Fruit fly (Drosophila melanogaster) whole organism, embryonic: ENCODE data around the gene Atu.

Experiments
- Ada2b ChIP-seq: fragments of 200-800 bp; sonication (Bioruptor generic); IDR thresholded peaks from 2 replicates; pipeline ENCODE4 v1.3.6; 2022; ENCODE audit warnings: missing biosample characterization, missing genetic modification characterization
- CG11723 ChIP-seq: fragments of 200-800 bp; sonication (Bioruptor generic); optimal IDR thresholded peaks from 2 replicates; lab custom pipeline; 2017; ENCODE audit warnings: missing biosample characterization, mild to moderate bottlenecking, missing genetic modification characterization
- CG12155 ChIP-seq: fragments of 200-800 bp; sonication (Bioruptor generic); optimal IDR thresholded peaks from 3 replicates; lab custom pipeline; 2016; ENCODE audit warnings: missing biosample characterization, missing genetic modification characterization
- CG12219 ChIP-seq: fragments of 200-800 bp; sonication (Bioruptor generic); optimal IDR thresholded peaks from 3 replicates; lab custom pipeline; 2018; ENCODE audit warnings: missing biosample characterization, mild to moderate bottlenecking, missing genetic modification characterization
- CG1233 ChIP-seq: fragments of 200-800 bp; sonication (Bioruptor generic); optimal IDR thresholded peaks from 4 replicates; lab custom pipeline; 2018; ENCODE audit warnings: missing biosample characterization, mild to moderate bottlenecking, missing genetic modification characterization
- CG13123 ChIP-seq: fragments of 200-800 bp; sonication (Bioruptor generic); optimal IDR thresholded peaks from 2 replicates; lab custom pipeline; 2016; ENCODE audit warnings: missing biosample characterization, missing genetic modification characterization
- CG14014 ChIP-seq: fragments of 200-800 bp; sonication (Bioruptor generic); IDR thresholded peaks from 2 replicates; pipeline ENCODE4 v1.3.6; 2022; ENCODE audit warnings: missing biosample characterization, missing genetic modification characterization
- CG14965 ChIP-seq: fragments of 200-800 bp; sonication (Bioruptor generic); optimal IDR thresholded peaks from 2 replicates; lab custom pipeline; 2016; ENCODE audit warnings: missing biosample characterization, missing genetic modification characterization, borderline replicate concordance
- CG16779 ChIP-seq: fragments of 200-800 bp; sonication (Bioruptor generic); IDR thresholded peaks from 2 replicates; pipeline ENCODE4 v1.3.6; 2022; ENCODE audit warnings: missing biosample characterization, missing genetic modification characterization
- CG17328 ChIP-seq: fragments of 200-800 bp; sonication (Bioruptor generic); IDR thresholded peaks from 2 replicates; pipeline ENCODE4 v1.3.6; 2022; ENCODE audit warnings: missing biosample characterization, missing genetic modification characterization
- CG1792 ChIP-seq: fragments of 200-800 bp; sonication (Bioruptor generic); optimal IDR thresholded peaks from 2 replicates; lab custom pipeline; 2016; ENCODE audit warnings: missing biosample characterization, missing genetic modification characterization
- CG2116 ChIP-seq: fragments of 200-800 bp; sonication (Bioruptor generic); optimal IDR thresholded peaks from 3 replicates; lab custom pipeline; 2018; ENCODE audit warnings: missing biosample characterization, mild to moderate bottlenecking, missing genetic modification characterization
- CG2129 ChIP-seq: fragments of 200-800 bp; sonication (Bioruptor generic); IDR thresholded peaks from 2 replicates; pipeline ENCODE4 v1.3.6; 2022; ENCODE audit warnings: missing biosample characterization, missing genetic modification characterization; ENCODE audit not compliant: partially characterized antibody
- CG30403 ChIP-seq: fragments of 200-800 bp; sonication (Bioruptor generic); optimal IDR thresholded peaks from 3 replicates; lab custom pipeline; 2016; ENCODE audit warnings: missing biosample characterization, missing genetic modification characterization
- CG31224 ChIP-seq: fragments of 200-800 bp; sonication (Bioruptor generic); IDR thresholded peaks from 2 replicates; pipeline ENCODE4 v1.3.6; 2022; ENCODE audit warnings: missing biosample characterization, missing genetic modification characterization
- CG32532 ChIP-seq: fragments of 200-800 bp; sonication (Bioruptor generic); IDR thresholded peaks from 2 replicates; pipeline ENCODE4 v1.3.6; 2022; ENCODE audit warnings: missing biosample characterization, missing genetic modification characterization
- CG34224 ChIP-seq: fragments of 200-800 bp; sonication (Bioruptor generic); IDR thresholded peaks from 3 replicates; pipeline ENCODE4 v1.3.6; 2022; ENCODE audit warnings: missing biosample characterization, missing genetic modification characterization; ENCODE audit not compliant: partially characterized antibody
- CG34422 ChIP-seq: fragments of 200-800 bp; sonication (Bioruptor generic); IDR thresholded peaks from 3 replicates; pipeline ENCODE4 v1.3.6; 2022; ENCODE audit warnings: missing biosample characterization, missing genetic modification characterization
- CG5245 ChIP-seq: fragments of 200-800 bp; sonication (Bioruptor generic); optimal IDR thresholded peaks from 3 replicates; lab custom pipeline; 2016; ENCODE audit warnings: missing biosample characterization, missing genetic modification characterization
- CG5953 ChIP-seq: fragments of 200-800 bp; sonication (Bioruptor generic); IDR thresholded peaks from 2 replicates; pipeline ENCODE4 v1.3.6; 2022; ENCODE audit warnings: missing biosample characterization, missing genetic modification characterization
- CG6254 ChIP-seq: fragments of 200-800 bp; sonication (Bioruptor generic); optimal IDR thresholded peaks from 3 replicates; lab custom pipeline; 2017; ENCODE audit warnings: mild to moderate bottlenecking, missing biosample characterization, missing genetic modification reagents, missing genetic modification characterization
- CG6689 ChIP-seq: fragments of 200-800 bp; sonication (Bioruptor generic); IDR thresholded peaks from 2 replicates; pipeline ENCODE4 v1.3.6; 2022; ENCODE audit warnings: missing biosample characterization, missing genetic modification characterization
- CG6791 ChIP-seq: fragments of 200-800 bp; sonication (Bioruptor generic); IDR thresholded peaks from 3 replicates; pipeline ENCODE4 v1.3.6; 2022; ENCODE audit warnings: missing biosample characterization, missing genetic modification characterization; ENCODE audit not compliant: partially characterized antibody
- CG6813 ChIP-seq: fragments of 200-800 bp; sonication (Bioruptor generic); optimal IDR thresholded peaks from 2 replicates; lab custom pipeline; 2017; ENCODE audit warnings: missing biosample characterization, missing genetic modification characterization, mild to moderate bottlenecking, moderate library complexity, missing genetic modification reagents
- CG7786 ChIP-seq: fragments of 200-800 bp; sonication (Bioruptor generic); optimal IDR thresholded peaks from 2 replicates; lab custom pipeline; 2016; ENCODE audit warnings: missing biosample characterization, missing genetic modification characterization
- CG9797 ChIP-seq: fragments of 200-800 bp; sonication (Bioruptor generic); optimal IDR thresholded peaks from 3 replicates; lab custom pipeline; 2018; ENCODE audit warnings: missing biosample characterization, mild to moderate bottlenecking, missing genetic modification characterization
- Deaf1 ChIP-seq: fragments of 200-800 bp; optimal IDR thresholded peaks from 3 replicates; lab custom pipeline; 2019; ENCODE audit warnings: missing biosample characterization, mild to moderate bottlenecking, missing genetic modification characterization, moderate library complexity
- Dref ChIP-seq: fragments of 200-800 bp; sonication (Bioruptor generic); IDR thresholded peaks from 2 replicates; pipeline ENCODE4 v1.3.6; 2022; ENCODE audit warnings: missing biosample characterization, missing genetic modification characterization
- H15 ChIP-seq: fragments of 200-800 bp; sonication (Bioruptor generic); IDR thresholded peaks from 3 replicates; pipeline ENCODE4 v1.3.6; 2022; ENCODE audit warnings: missing biosample characterization, missing genetic modification characterization
- HmgZ ChIP-seq: fragments of 200-800 bp; sonication (Bioruptor generic); optimal IDR thresholded peaks from 2 replicates; lab custom pipeline; 2018; ENCODE audit warnings: missing biosample characterization, mild to moderate bottlenecking, missing genetic modification characterization
- Hr78 ChIP-seq, 2 experiments: fragments of 200-800 bp in 1 of 2; fragments of >200 bp in 1 of 2; sonication (Bioruptor generic) in 1 of 2; optimal IDR thresholded peaks; 2 replicates each; lab custom pipeline; 2017 to 2019; ENCODE audit warnings: missing biosample characterization in 2 of 2, missing genetic modification characterization in 2 of 2, mild to moderate bottlenecking in 1 of 2, moderate library complexity in 1 of 2
- Hsf ChIP-seq: fragments of 200-800 bp; sonication (Bioruptor generic); optimal IDR thresholded peaks from 3 replicates; lab custom pipeline; 2016; ENCODE audit warnings: missing biosample characterization, missing genetic modification characterization
- Jarid2 ChIP-seq: fragments of 200-800 bp; sonication (Bioruptor generic); optimal IDR thresholded peaks from 3 replicates; lab custom pipeline; 2017; ENCODE audit warnings: mild to moderate bottlenecking, missing biosample characterization, missing genetic modification reagents, missing genetic modification characterization
- Mrtf ChIP-seq: fragments of 200-800 bp; sonication (Bioruptor generic); IDR thresholded peaks from 3 replicates; pipeline ENCODE4 v1.3.6; 2022; ENCODE audit warnings: missing biosample characterization, missing genetic modification characterization
- NFAT ChIP-seq: fragments of 200-800 bp; sonication (Bioruptor generic); IDR thresholded peaks from 2 replicates; pipeline ENCODE4 v1.3.6; 2022; ENCODE audit warnings: missing biosample characterization, missing genetic modification characterization
- Pdp1 ChIP-seq, 2 experiments: fragments of 200-800 bp; sonication (Bioruptor generic); optimal IDR thresholded peaks; 3 replicates each; lab custom pipeline; 2016; ENCODE audit warnings: missing biosample characterization in 2 of 2, missing genetic modification characterization in 2 of 2, mild to moderate bottlenecking in 1 of 2, moderate library complexity in 1 of 2
- Rx ChIP-seq: fragments of 200-800 bp; sonication (Bioruptor generic); IDR thresholded peaks from 2 replicates; pipeline ENCODE4 v1.3.6; 2022; ENCODE audit warnings: missing biosample characterization, missing genetic modification characterization
- Usf ChIP-seq: fragments of 200-800 bp; sonication (Bioruptor generic); optimal IDR thresholded peaks from 2 replicates; lab custom pipeline; 2017; ENCODE audit warnings: missing genotype, missing biosample characterization, missing genetic modification characterization
- cas ChIP-seq: fragments of 200-800 bp; sonication (Bioruptor generic); IDR thresholded peaks from 2 replicates; pipeline ENCODE4 v1.3.6; 2022; ENCODE audit warnings: missing biosample characterization, missing genetic modification characterization
- chn ChIP-seq: fragments of 200-800 bp; sonication (Bioruptor generic); optimal IDR thresholded peaks from 2 replicates; lab custom pipeline; 2016; ENCODE audit warnings: missing biosample characterization, missing genetic modification characterization
- da ChIP-seq: fragments of 200-800 bp; sonication (Bioruptor generic); optimal IDR thresholded peaks from 2 replicates; lab custom pipeline; 2016; ENCODE audit warnings: missing biosample characterization, missing genetic modification characterization
- emc ChIP-seq: fragments of 200-800 bp; sonication (Bioruptor generic); optimal IDR thresholded peaks from 2 replicates; lab custom pipeline; 2016; ENCODE audit warnings: missing biosample characterization, missing genetic modification characterization
- hb ChIP-seq: fragments of 200-800 bp; sonication (Bioruptor generic); IDR thresholded peaks from 3 replicates; pipeline ENCODE4 v1.3.6; 2022; ENCODE audit warnings: missing biosample characterization, missing genetic modification characterization; ENCODE audit not compliant: partially characterized antibody
- ind ChIP-seq: fragments of 200-800 bp; sonication (Bioruptor generic); optimal IDR thresholded peaks from 3 replicates; lab custom pipeline; 2016; ENCODE audit warnings: missing biosample characterization, missing genetic modification characterization
- nerfin-1 ChIP-seq: fragments of 200-800 bp; sonication (Bioruptor generic); optimal IDR thresholded peaks from 3 replicates; lab custom pipeline; 2019; ENCODE audit warnings: missing biosample characterization, mild to moderate bottlenecking, missing genetic modification characterization, moderate library complexity
- otp ChIP-seq: fragments of 200-800 bp; sonication (Bioruptor generic); IDR thresholded peaks from 3 replicates; pipeline ENCODE4, ENCODE4 v1.3.6; 2022; ENCODE audit warnings: missing biosample characterization, missing genetic modification characterization
- peb ChIP-seq: fragments of 200-800 bp; sonication (Bioruptor generic); IDR thresholded peaks from 2 replicates; pipeline ENCODE4 v1.3.6; 2022; ENCODE audit warnings: missing biosample characterization, missing genetic modification characterization
- prd ChIP-seq, 3 experiments: fragments of >200 bp in 2 of 3; fragments of 200-800 bp in 1 of 3; sonication (Bioruptor generic) in 1 of 3; optimal IDR thresholded peaks in 2 of 3; IDR thresholded peaks in 1 of 3; 2 replicates in 2 of 3; 3 replicates in 1 of 3; pipeline versions ENCODE4 v1.3.6 to Lab custom; 2017 to 2022; ENCODE audit warnings: missing biosample characterization in 1 of 3, missing genetic modification characterization in 1 of 3
- run ChIP-seq: fragments of 200-800 bp; sonication (Bioruptor generic); optimal IDR thresholded peaks from 3 replicates; lab custom pipeline; 2018; ENCODE audit warnings: missing biosample characterization, mild to moderate bottlenecking, missing genetic modification characterization
- sna ChIP-seq: fragments of 200-800 bp; sonication (Bioruptor generic); IDR thresholded peaks from 2 replicates; pipeline ENCODE4 v1.3.6; 2022; ENCODE audit warnings: missing biosample characterization, missing genetic modification characterization; ENCODE audit not compliant: partially characterized antibody

The Atu gene

dm6 chr3R:5568590-5568989 is 44.6 kb upstream of the Atu start, which contains the start of the genes CG2931 and Rheb (continued):
- TF ChIP-seq Usf (GFP tag; lab: Kevin White, UChicago) (no peak), cas (peak; percentile 48; the same call in 1 of the 2 replicates), Dref (peak; percentile 63), CG1792 (GFP tag; lab: Kevin White, UChicago) (no peak), CG1233 (GFP tag; lab: Kevin White, UChicago) (no peak), CG5953 (GFP tag; lab: Robert Waterston, UW) (no peak; the same call in 1 of the 2 replicates), CG6791 (GFP tag; lab: Robert Waterston, UW) (peak; percentile 60), H15 (GFP tag; lab: Robert Waterston, UW) (0 out of 3 replicates have a peak, but pooled peaks have one; percentile 40), NFAT (GFP tag; lab: Robert Waterston, UW) (no peak), nerfin-1 (tag; lab: Kevin White, UChicago) (peak; percentile 27), HmgZ (tag; lab: Kevin White, UChicago) (peak; percentile 72), sna (GFP tag; lab: Robert Waterston, UW) (peak; percentile 89), CG17328 (GFP tag; lab: Robert Waterston, UW) (peak; percentile 49), CG34422 (peak; percentile 35; the same call in 1 of the 3 replicates), CG16779 (GFP tag; lab: Robert Waterston, UW) (no peak), Hr78 (GFP tag; optimal IDR thresholded peaks at IDR 0.05; lab: Kevin White, UChicago) (no peak), ind (peak; percentile 76), Pdp1 (GFP tag; optimal IDR thresholded peaks at IDR 0.05; lab: Kevin White, UChicago) (peak; percentile 44 to 67), run (no peak), Ada2b (GFP tag; lab: Robert Waterston, UW) (peak; percentile 74), Jarid2 (no peak), Deaf1 (peak; percentile 42), prd (optimal IDR thresholded peaks at IDR 0.05; lab: Kevin White, UChicago) (no peak), prd (GFP tag; IDR thresholded peaks at IDR 0.05; lab: Robert Waterston, UW) (peak; percentile 82), CG12219 (GFP tag; lab: Kevin White, UChicago) (no peak), CG14014 (peak; percentile 63), emc (GFP tag; lab: Kevin White, UChicago) (no peak), CG11723 (peak; percentile 8), hb (GFP tag; lab: Robert Waterston, UW) (peak; percentile 59; the same call in 2 of the 3 replicates), Mrtf (GFP tag; lab: Robert Waterston, UW) (no peak), CG6689 (GFP tag; lab: Robert Waterston, UW) (peak; percentile 69), CG31224 (GFP tag; lab: Robert Waterston, UW) (no peak), Rx (GFP tag; lab: Robert Waterston, UW) (peak; percentile 41), CG7786 (GFP tag; lab: Kevin White, UChicago) (peak; percentile 19), da (no peak), Hsf (GFP tag; lab: Kevin White, UChicago) (peak; percentile 65), peb (peak; percentile 47), CG9797 (peak; percentile 92), chn (peak; percentile 61), CG30403 (GFP tag; lab: Kevin White, UChicago) (peak; percentile 84), CG6254 (GFP tag; lab: Kevin White, UChicago) (no peak), CG6813 (no peak), otp (GFP tag; lab: Robert Waterston, UW) (no peak), CG2129 (peak; percentile 66), CG5245 (GFP tag; lab: Kevin White, UChicago) (peak; percentile 23), CG32532 (GFP tag; lab: Robert Waterston, UW) (peak; percentile 71), CG13123 (GFP tag; lab: Kevin White, UChicago) (peak; percentile 48), CG34224 (GFP tag; lab: Robert Waterston, UW) (peak; percentile 68), CG12155 (GFP tag; lab: Kevin White, UChicago) (peak; percentile 71), CG2116 (GFP tag; lab: Kevin White, UChicago) (peak; percentile 83), CG14965 (GFP tag; lab: Kevin White, UChicago) (no peak)
